Worm (Caenorhabditis elegans): Measurements from ENCODE around the gene sec-5.

The sec-5 gene

ce11 chrII:9196325-9196724, 19.4 kb upstream of the sec-5 start (continued):
- TF ChIP-seq nhr-6 (tag; optimal IDR thresholded peaks at IDR 0.05) = no peak
- no peak for TF ChIP-seq nhr-77 (tag; optimal IDR thresholded peaks at IDR 0.05)
- no peak for TF ChIP-seq zip-11 (GFP tag; IDR thresholded peaks at IDR 0.05)
- TF ChIP-seq nhr-28 (tag; optimal IDR thresholded peaks at IDR 0.05) = peak; percentile 43
- no peak for TF ChIP-seq dmd-9 (GFP tag; IDR thresholded peaks at IDR 0.05)
- peak; percentile 67 for TF ChIP-seq hlh-11 (tag; optimal IDR thresholded peaks at IDR 0.05)
- TF ChIP-seq mxl-2 (GFP tag; conservative IDR thresholded peaks at IDR 0.05) = no peak
- TF ChIP-seq ctbp-1 (GFP tag; IDR thresholded peaks at IDR 0.05) = no peak
- TF ChIP-seq nhr-237 (tag; optimal IDR thresholded peaks at IDR 0.05) = no peak
- TF ChIP-seq fos-1 (tag; optimal IDR thresholded peaks at IDR 0.05) = no peak
- TF ChIP-seq nhr-10 (tag; optimal IDR thresholded peaks at IDR 0.05) = no peak
- no peak for TF ChIP-seq ztf-11 (tag; optimal IDR thresholded peaks at IDR 0.05)
- no peak for TF ChIP-seq aly-2 (tag; optimal IDR thresholded peaks at IDR 0.05)
- TF ChIP-seq pqm-1 (tag; optimal IDR thresholded peaks at IDR 0.05) = peak; percentile 86
- no peak for TF ChIP-seq lin-13 (GFP tag; optimal IDR thresholded peaks at IDR 0.05)
- TF ChIP-seq hlh-30 (tag; optimal IDR thresholded peaks at IDR 0.05; ENCODE audit: insufficient read depth) = peak; percentile 53
- TF ChIP-seq F37D6.2 (tag; optimal IDR thresholded peaks at IDR 0.05) = no peak
- TF ChIP-seq duxl-1 (tag; optimal IDR thresholded peaks at IDR 0.05; ENCODE audit: poor library complexity) = no peak
- no peak for TF ChIP-seq zfp-3 (GFP tag; conservative IDR thresholded peaks at IDR 0.05)
- TF ChIP-seq ces-1 (GFP tag; optimal IDR thresholded peaks at IDR 0.05) = no peak
- TF ChIP-seq lin-15B (tag; optimal IDR thresholded peaks at IDR 0.05) = no peak
- TF ChIP-seq lsy-2 (tag; optimal IDR thresholded peaks at IDR 0.05) = no peak
- peak; percentile 46 for TF ChIP-seq dve-1 (tag; optimal IDR thresholded peaks at IDR 0.05; ENCODE audit: insufficient read depth)
- no peak for TF ChIP-seq daf-12 (tag; optimal IDR thresholded peaks at IDR 0.05)

- no peak for TF ChIP-seq nhr-237 (tag; optimal IDR thresholded peaks at IDR 0.05)
- no peak for TF ChIP-seq ctbp-1 (GFP tag; IDR thresholded peaks at IDR 0.05)
- TF ChIP-seq nhr-28 (tag; optimal IDR thresholded peaks at IDR 0.05) = no peak
- no peak for TF ChIP-seq madf-9 (GFP tag; conservative IDR thresholded peaks at IDR 0.05)
- no peak for TF ChIP-seq unc-130 (GFP tag; optimal IDR thresholded peaks at IDR 0.05)
- no peak for TF ChIP-seq nhr-41 (GFP tag; IDR thresholded peaks at IDR 0.05)
- TF ChIP-seq ceh-44 (GFP tag; IDR thresholded peaks at IDR 0.05) = no peak
- TF ChIP-seq cey-2 (tag; optimal IDR thresholded peaks at IDR 0.05; ENCODE audit: borderline replicate concordance, insufficient read depth) = no peak
- TF ChIP-seq nhr-76 (tag; optimal IDR thresholded peaks at IDR 0.05) = no peak
Measured at ce11 chrII:9194195-9194594, 17.2 kb upstream of the sec-5 start, which contains the start of gene twk-4. twk-4 (minus strand) TSS chrII:9194295.

ce11 chrII:9190513-9191099, 13.7 kb upstream of the sec-5 start:
- TF ChIP-seq aha-1 (tag) = peak; percentile 30
- no peak for TF ChIP-seq unc-62 (GFP tag; optimal IDR thresholded peaks at IDR 0.05 in 1 of 2)
- TF ChIP-seq unc-62 (tag; optimal IDR thresholded peaks at IDR 0.05) = no peak
- no peak for TF ChIP-seq R02D3.7 (tag; optimal IDR thresholded peaks at IDR 0.05)

ce11 chrII:9189648-9190047, 12.7 kb upstream of the sec-5 start:
- TF ChIP-seq snpc-4 (tag; optimal IDR thresholded peaks at IDR 0.05) (no peak), ceh-20 (GFP tag; IDR thresholded peaks at IDR 0.05) (no peak), ztf-7 (tag; optimal IDR thresholded peaks at IDR 0.05) (no peak), mdl-1 (tag; optimal IDR thresholded peaks at IDR 0.05) (peak in 1 of 2 experiments; percentile 48), hlh-30 (tag; optimal IDR thresholded peaks at IDR 0.05; ENCODE audit: insufficient read depth) (peak; percentile 11), duxl-1 (tag; optimal IDR thresholded peaks at IDR 0.05; ENCODE audit: poor library complexity) (no peak), nhr-28 (tag; optimal IDR thresholded peaks at IDR 0.05) (peak; percentile 22), aha-1 (tag) (peak; percentile 70), zfp-2 (tag; optimal IDR thresholded peaks at IDR 0.05) (no peak), gei-8 (GFP tag; optimal IDR thresholded peaks at IDR 0.05) (no peak), lin-29 (GFP tag; IDR thresholded peaks at IDR 0.05) (no peak), Y5F2A.4 (GFP tag; optimal IDR thresholded peaks at IDR 0.05) (no peak), nhr-41 (GFP tag; IDR thresholded peaks at IDR 0.05) (no peak), aly-2 (tag; optimal IDR thresholded peaks at IDR 0.05) (no peak), nhr-237 (tag; optimal IDR thresholded peaks at IDR 0.05) (no peak), ama-1 (optimal IDR thresholded peaks at IDR 0.05) (no peak), nhr-25 (tag; optimal IDR thresholded peaks at IDR 0.05; ENCODE audit: borderline replicate concordance, insufficient read depth) (peak; percentile 34), hif-1 (tag; optimal IDR thresholded peaks at IDR 0.05) (no peak), attf-4 (tag; optimal IDR thresholded peaks at IDR 0.05) (no peak), mxl-3 (GFP tag; optimal IDR thresholded peaks at IDR 0.05) (peak; percentile 73)

All from whole organism, L4 larva.